Worm (Caenorhabditis elegans) whole organism, L3 larva: Measurements from ENCODE around the gene F53E10.6.

Experiments
- R02D3.7 ChIP-seq: fragments of 150-350 bp; optimal IDR thresholded peaks from 2 replicates; lab custom pipeline; 2014; ENCODE audit warnings: missing biosample characterization, missing genetic modification characterization
- ZK546.5 ChIP-seq: sonication (generic microtip); optimal IDR thresholded peaks from 2 replicates; lab custom pipeline; 2017; ENCODE audit warnings: missing biosample characterization, missing genetic modification characterization
- aly-2 ChIP-seq: fragments of 150-350 bp; optimal IDR thresholded peaks from 2 replicates; lab custom pipeline; 2014; ENCODE audit warnings: missing biosample characterization, missing genetic modification characterization
- ama-1 ChIP-seq: fragments of 150-350 bp; optimal IDR thresholded peaks from 2 replicates; lab custom pipeline; 2018
- ceh-16 ChIP-seq: sonication (generic microtip); optimal IDR thresholded peaks from 2 replicates; lab custom pipeline; 2017; ENCODE audit warnings: missing biosample characterization, missing genetic modification characterization
- ceh-28 ChIP-seq: fragments of 150-350 bp; optimal IDR thresholded peaks from 2 replicates; lab custom pipeline; 2014; ENCODE audit warnings: missing biosample characterization, missing genetic modification reagents, missing genetic modification characterization
- ceh-82 ChIP-seq: fragments of 150-350 bp; optimal IDR thresholded peaks from 2 replicates; lab custom pipeline; 2014; ENCODE audit warnings: missing biosample characterization, missing genetic modification characterization
- ceh-9 ChIP-seq: sonication (generic microtip); optimal IDR thresholded peaks from 2 replicates; lab custom pipeline; 2018; ENCODE audit warnings: missing biosample characterization, missing genetic modification characterization
- egl-27 ChIP-seq: sonication (generic microtip); optimal IDR thresholded peaks from 4 replicates; lab custom pipeline; 2017; ENCODE audit warnings: missing biosample characterization, missing genetic modification reagents, missing genetic modification characterization
- egl-5 ChIP-seq: fragments of 150-350 bp; optimal IDR thresholded peaks from 2 replicates; lab custom pipeline; 2017; ENCODE audit warnings: missing biosample characterization, missing genetic modification reagents, missing genetic modification characterization, inconsistent platforms
- elt-1 ChIP-seq: fragments of 150-350 bp; optimal IDR thresholded peaks from 2 replicates; lab custom pipeline; 2014; ENCODE audit warnings: missing biosample characterization, missing genetic modification characterization
- elt-2 ChIP-seq: sonication (generic microtip); optimal IDR thresholded peaks from 2 replicates; lab custom pipeline; 2016; ENCODE audit warnings: missing genetic modification reagents, mild to moderate bottlenecking, missing genetic modification characterization, missing compliant biosample characterization
- elt-3 ChIP-seq, 3 experiments: fragments of 150-350 bp in 1 of 3; sonication (generic microtip) in 2 of 3; optimal IDR thresholded peaks; 2 replicates in 2 of 3; 4 replicates in 1 of 3; lab custom pipeline; 2014 to 2017; ENCODE audit warnings: missing biosample characterization in 3 of 3, missing genetic modification characterization in 3 of 3
- eor-1 ChIP-seq, 2 experiments: fragments of 150-350 bp; optimal IDR thresholded peaks; 2 replicates each; lab custom pipeline; 2014 to 2018; ENCODE audit warnings: missing biosample characterization in 2 of 2, missing genetic modification characterization in 2 of 2
- fkh-10 ChIP-seq: sonication (generic microtip); optimal IDR thresholded peaks from 2 replicates; lab custom pipeline; 2017; ENCODE audit warnings: missing biosample characterization, missing genetic modification reagents, missing genetic modification characterization
- fkh-2 ChIP-seq: fragments of 150-350 bp; optimal IDR thresholded peaks from 2 replicates; lab custom pipeline; 2014; ENCODE audit warnings: missing biosample characterization, missing genetic modification reagents, missing genetic modification characterization
- fos-1 ChIP-seq: fragments of 150-350 bp; optimal IDR thresholded peaks from 2 replicates; lab custom pipeline; 2014; ENCODE audit warnings: missing biosample characterization, missing genetic modification characterization
- hmg-11 ChIP-seq: sonication (generic microtip); optimal IDR thresholded peaks from 2 replicates; lab custom pipeline; 2016; ENCODE audit warnings: missing genetic modification characterization, missing compliant biosample characterization
- jun-1 ChIP-seq: fragments of 150-350 bp; optimal IDR thresholded peaks from 2 replicates; lab custom pipeline; 2014; ENCODE audit warnings: missing biosample characterization, missing genetic modification reagents, missing genetic modification characterization
- lin-15B ChIP-seq: fragments of 150-350 bp; optimal IDR thresholded peaks from 2 replicates; lab custom pipeline; 2014; ENCODE audit warnings: missing biosample characterization, missing genetic modification characterization
- lin-39 ChIP-seq: fragments of 150-350 bp; optimal IDR thresholded peaks from 2 replicates; lab custom pipeline; 2018; ENCODE audit warnings: missing biosample characterization, missing genetic modification reagents, missing genetic modification characterization
- lsy-12 ChIP-seq: sonication (generic microtip); optimal IDR thresholded peaks from 2 replicates; lab custom pipeline; 2016; ENCODE audit warnings: mild to moderate bottlenecking, missing genetic modification characterization, missing compliant biosample characterization
- mdl-1 ChIP-seq: fragments of 150-350 bp; optimal IDR thresholded peaks from 2 replicates; lab custom pipeline; 2014; ENCODE audit warnings: missing biosample characterization, missing genetic modification characterization
- mml-1 ChIP-seq: fragments of 150-350 bp; sonication (generic microtip); optimal IDR thresholded peaks from 3 replicates; lab custom pipeline; 2014; ENCODE audit warnings: missing biosample characterization, missing genetic modification characterization
- nfya-1 ChIP-seq: sonication (generic microtip); optimal IDR thresholded peaks from 2 replicates; lab custom pipeline; 2017; ENCODE audit warnings: missing genetic modification characterization, mild to moderate bottlenecking, missing compliant biosample characterization, antibody characterized with exemption, moderate library complexity; ENCODE audit not compliant: insufficient read depth
- nhr-11 ChIP-seq: fragments of 150-350 bp; optimal IDR thresholded peaks from 2 replicates; lab custom pipeline; 2014; ENCODE audit warnings: missing biosample characterization, missing genetic modification characterization
- nhr-12 ChIP-seq: fragments of 150-350 bp; optimal IDR thresholded peaks from 2 replicates; lab custom pipeline; 2014; ENCODE audit warnings: missing biosample characterization, missing genetic modification characterization
- nhr-23 ChIP-seq: fragments of 150-350 bp; optimal IDR thresholded peaks from 2 replicates; lab custom pipeline; 2014; ENCODE audit warnings: missing biosample characterization, missing genetic modification reagents, missing genetic modification characterization
- nhr-237 ChIP-seq: fragments of 150-350 bp; optimal IDR thresholded peaks from 2 replicates; lab custom pipeline; 2014; ENCODE audit warnings: missing biosample characterization, missing genetic modification characterization
- nhr-25 ChIP-seq: sonication (generic microtip); optimal IDR thresholded peaks from 2 replicates; lab custom pipeline; 2017; ENCODE audit warnings: missing biosample characterization, missing genetic modification characterization
- nhr-28 ChIP-seq: fragments of 150-350 bp; optimal IDR thresholded peaks from 2 replicates; lab custom pipeline; 2014; ENCODE audit warnings: missing biosample characterization, missing genetic modification characterization
- nhr-43 ChIP-seq: sonication (generic microtip); optimal IDR thresholded peaks from 2 replicates; lab custom pipeline; 2016; ENCODE audit warnings: mild to moderate bottlenecking, missing genetic modification characterization, missing compliant biosample characterization; ENCODE audit not compliant: poor library complexity, severe bottlenecking
- nhr-67 ChIP-seq: fragments of 150-350 bp; optimal IDR thresholded peaks from 2 replicates; lab custom pipeline; 2014; ENCODE audit warnings: missing biosample characterization, missing genetic modification characterization
- nhr-76 ChIP-seq: fragments of 150-350 bp; sonication (generic microtip); optimal IDR thresholded peaks from 5 replicates; lab custom pipeline; 2014; ENCODE audit warnings: missing biosample characterization, missing genetic modification characterization
- nhr-77 ChIP-seq: fragments of 150-350 bp; optimal IDR thresholded peaks from 2 replicates; lab custom pipeline; 2014; ENCODE audit warnings: missing biosample characterization, missing genetic modification characterization
- pha-4 ChIP-seq: fragments of 150-350 bp; optimal IDR thresholded peaks from 2 replicates; lab custom pipeline; 2014; ENCODE audit warnings: missing biosample characterization, missing genetic modification reagents, missing genetic modification characterization
- pqm-1 ChIP-seq: fragments of 150-350 bp; optimal IDR thresholded peaks from 2 replicates; lab custom pipeline; 2017; ENCODE audit warnings: missing biosample characterization, missing genetic modification characterization, inconsistent platforms
- sea-2 ChIP-seq: fragments of 150-350 bp; sonication (generic microtip); optimal IDR thresholded peaks from 4 replicates; lab custom pipeline; 2014; ENCODE audit warnings: missing biosample characterization, missing genetic modification reagents, missing genetic modification characterization
- skn-1 ChIP-seq: fragments of 150-350 bp; optimal IDR thresholded peaks from 2 replicates; lab custom pipeline; 2014; ENCODE audit warnings: missing biosample characterization, missing genetic modification characterization
- snpc-4 ChIP-seq: fragments of 150-350 bp; optimal IDR thresholded peaks from 2 replicates; lab custom pipeline; 2014; ENCODE audit warnings: missing biosample characterization, missing genetic modification characterization
- tbx-2 ChIP-seq: sonication (generic microtip); optimal IDR thresholded peaks from 2 replicates; lab custom pipeline; 2016; ENCODE audit warnings: mild to moderate bottlenecking, missing genetic modification characterization, missing compliant biosample characterization
- unc-39 ChIP-seq: sonication (generic microtip); optimal IDR thresholded peaks from 4 replicates; lab custom pipeline; 2017; ENCODE audit warnings: missing biosample characterization, missing genetic modification characterization
- unc-62 ChIP-seq: fragments of 150-350 bp; sonication (generic microtip); optimal IDR thresholded peaks from 4 replicates; lab custom pipeline; 2014; ENCODE audit warnings: missing biosample characterization, missing genetic modification reagents, missing genetic modification characterization
- zag-1 ChIP-seq: fragments of 150-350 bp; optimal IDR thresholded peaks from 2 replicates; lab custom pipeline; 2014; ENCODE audit warnings: missing biosample characterization, missing genetic modification characterization
- ztf-11 ChIP-seq: fragments of 150-350 bp; optimal IDR thresholded peaks from 2 replicates; lab custom pipeline; 2014; ENCODE audit warnings: missing biosample characterization, missing genetic modification characterization
- ztf-4 ChIP-seq: fragments of 150-350 bp; optimal IDR thresholded peaks from 2 replicates; lab custom pipeline; 2014; ENCODE audit warnings: missing biosample characterization, missing genetic modification characterization

Gene F53E10.6

DNA sequence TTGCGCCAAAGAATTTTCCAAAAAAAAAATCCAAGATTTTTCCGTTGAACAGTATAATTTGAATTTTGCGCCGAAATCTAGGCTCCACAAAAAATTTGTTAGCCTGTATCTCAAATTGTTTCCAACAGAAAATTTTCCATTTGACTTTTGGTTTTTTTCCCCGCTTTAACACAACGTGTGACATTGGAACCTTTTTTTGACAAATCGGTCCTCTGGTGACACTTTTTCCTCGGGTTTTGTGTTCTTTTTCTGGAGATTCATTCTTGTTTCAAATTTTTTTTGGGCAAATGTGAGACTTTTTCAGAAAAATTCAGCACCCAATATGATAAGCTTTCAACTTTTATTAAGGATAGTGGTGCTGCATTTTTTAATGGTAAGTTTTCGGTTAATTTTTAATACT, 5.5 kb upstream of the F53E10.6 start, which contains the start of gene acr-17:
Gene acr-17 (plus strand): TSS at position 301 of the 400 bp plus-strand sequence.
- TF ChIP-seq skn-1 (no peak), nhr-77 (tag; lab: Kevin White, UChicago) (no peak), nhr-12 (tag; lab: Kevin White, UChicago) (no peak), jun-1 (tag; lab: Kevin White, UChicago) (no peak), nfya-1 (tag; lab: Kevin White, UChicago) (no peak), tbx-2 (no peak), pqm-1 (tag; lab: Kevin White, UChicago) (no peak), nhr-67 (tag; lab: Kevin White, UChicago) (no peak), eor-1 (tag; optimal IDR thresholded peaks at IDR 0.05; lab: Kevin White, UChicago) (no peak), unc-62 (GFP tag; lab: Kevin White, UChicago) (no peak), egl-5 (tag; lab: Kevin White, UChicago) (no peak), lin-39 (no peak), hmg-11 (tag; lab: Kevin White, UChicago) (no peak), nhr-11 (tag; lab: Kevin White, UChicago) (no peak), snpc-4 (tag; lab: Kevin White, UChicago) (no peak), nhr-23 (tag; lab: Kevin White, UChicago) (no peak), mml-1 (tag; lab: Kevin White, UChicago) (no peak), fos-1 (tag; lab: Kevin White, UChicago) (no peak), nhr-25 (tag; lab: Kevin White, UChicago) (no peak)

- TF ChIP-seq nhr-11 (tag; lab: Kevin White, UChicago) (no peak), mml-1 (tag; lab: Kevin White, UChicago) (no peak), lsy-12 (tag; lab: Kevin White, UChicago) (no peak), mdl-1 (tag; lab: Kevin White, UChicago) (no peak), elt-1 (no peak)
Observed at ce11 chrV:2601817-2602216, 1.0 kb downstream of the F53E10.6 start.

DNA sequence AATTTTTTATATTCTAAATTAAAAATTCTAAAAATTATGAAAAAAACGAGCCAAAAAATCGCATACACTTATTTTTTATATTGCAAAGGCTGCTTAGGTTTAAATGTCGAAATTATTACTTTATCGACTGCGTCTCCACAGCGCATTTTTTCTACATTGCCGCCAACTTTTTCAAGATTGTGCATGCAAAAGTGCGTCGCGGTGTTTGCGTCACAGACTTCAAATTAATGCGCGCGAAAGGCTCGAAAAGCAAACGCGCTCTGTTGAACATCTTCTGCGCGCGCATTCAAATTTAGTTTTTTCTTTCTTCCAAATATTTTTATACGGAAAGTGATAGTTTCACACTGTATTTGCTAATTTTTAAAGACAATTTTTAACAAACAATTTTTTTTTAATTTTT, 2.3 kb downstream of the F53E10.6 start:
- TF ChIP-seq R02D3.7 (tag; lab: Kevin White, UChicago) (peak; percentile 66), nhr-25 (tag; lab: Kevin White, UChicago) (no peak), ceh-9 (no peak), unc-39 (tag; lab: Kevin White, UChicago) (no peak), ama-1 (no peak), nhr-67 (tag; lab: Kevin White, UChicago) (no peak), lsy-12 (tag; lab: Kevin White, UChicago) (peak; percentile 72), elt-3 (tag; optimal IDR thresholded peaks at IDR 0.05; lab: Kevin White, UChicago) (no peak), egl-27 (no peak), nhr-12 (tag; lab: Kevin White, UChicago) (no peak), jun-1 (tag; lab: Kevin White, UChicago) (peak; percentile 38), lin-39 (no peak), ceh-16 (tag; lab: Kevin White, UChicago) (no peak), nhr-23 (tag; lab: Kevin White, UChicago) (peak; percentile 73), ceh-28 (tag; lab: Kevin White, UChicago) (peak; percentile 63), nhr-77 (tag; lab: Kevin White, UChicago) (no peak), zag-1 (tag; lab: Kevin White, UChicago) (no peak), mdl-1 (tag; lab: Kevin White, UChicago) (no peak), nhr-28 (tag; lab: Kevin White, UChicago) (no peak), nhr-237 (tag; lab: Kevin White, UChicago) (no peak), pqm-1 (tag; lab: Kevin White, UChicago) (no peak), fkh-10 (no peak), eor-1 (tag; optimal IDR thresholded peaks at IDR 0.05; lab: Kevin White, UChicago) (no peak), pha-4 (tag; lab: Kevin White, UChicago) (peak; percentile 90), lin-15B (tag; lab: Kevin White, UChicago) (peak; percentile 74), elt-2 (peak; percentile 75), elt-1 (no peak), egl-5 (tag; lab: Kevin White, UChicago) (no peak), ztf-11 (tag; lab: Kevin White, UChicago) (no peak), tbx-2 (peak; percentile 69), snpc-4 (tag; lab: Kevin White, UChicago) (peak; percentile 32), ztf-4 (tag; lab: Kevin White, UChicago) (no peak), skn-1 (peak; percentile 32), nhr-76 (no peak), aly-2 (tag; lab: Kevin White, UChicago) (no peak), sea-2 (no peak), ZK546.5 (no peak), hmg-11 (tag; lab: Kevin White, UChicago) (peak; percentile 54), nhr-43 (tag; lab: Kevin White, UChicago) (peak; percentile 64), unc-62 (GFP tag; lab: Kevin White, UChicago) (no peak), mml-1 (tag; lab: Kevin White, UChicago) (no peak), nfya-1 (tag; lab: Kevin White, UChicago) (peak; percentile 72), ceh-82 (tag; lab: Kevin White, UChicago) (peak; percentile 31), nhr-11 (tag; lab: Kevin White, UChicago) (peak; percentile 52), fkh-2 (tag; lab: Kevin White, UChicago) (no peak), fos-1 (tag; lab: Kevin White, UChicago) (no peak)
